Worm (Caenorhabditis elegans) whole organism, young adult: ENCODE measurements around the gene C05E4.7.

ENCODE experiments used
- ekl-4 ChIP-seq: fragments of 200-800 bp; sonication (Bioruptor generic); IDR thresholded peaks from 2 replicates; pipeline ENCODE4 v1.3.6; 2022; ENCODE audit warnings: missing genetic modification reagents, missing genetic modification characterization, missing compliant biosample characterization
- snpc-3.4 ChIP-seq: sonication (generic microtip); optimal IDR thresholded peaks from 2 replicates; lab custom pipeline; 2017; ENCODE audit warnings: missing genetic modification characterization, mild to moderate bottlenecking, missing compliant biosample characterization, antibody characterized with exemption, moderate library complexity, missing genotype, missing genetic modification reagents
- snpc-4 ChIP-seq, 5 experiments: fragments of 150-350 bp in 1 of 5; sonication (generic microtip) in 4 of 5; optimal IDR thresholded peaks; 2 replicates each; lab custom pipeline; 2014 to 2018; ENCODE audit warnings: missing genetic modification characterization in 5 of 5, missing biosample characterization in 3 of 5, antibody characterized with exemption in 2 of 5, mild to moderate bottlenecking in 2 of 5, missing compliant biosample characterization in 2 of 5, missing genotype in 2 of 5, moderate library complexity in 2 of 5, missing genetic modification reagents in 1 of 5

ce11 chrV:730216-730615 is 11.7 kb upstream of the C05E4.7 start:
- TF ChIP-seq snpc-3.4 (no peak), snpc-4 (GFP tag; optimal IDR thresholded peaks at IDR 0.05; lab: Kevin White, UChicago) (no peak), snpc-4 (tag; optimal IDR thresholded peaks at IDR 0.05; lab: Kevin White, UChicago) (no peak), ekl-4 (GFP tag; lab: Robert Waterston, UW) (no peak)
